Worm (Caenorhabditis elegans): ENCODE data around the gene M117.3.
A peak's percentile ranks its signal among the peaks of the same experiment; 100 is the strongest.

ce11 chrIV:11857159-11857565 is 35.2 kb downstream of the M117.3 start:
- TF ChIP-seq elt-1 (tag; optimal IDR thresholded peaks at IDR 0.05) (peak; percentile 61), nhr-28 (tag; optimal IDR thresholded peaks at IDR 0.05) (no peak), pqm-1 (tag; optimal IDR thresholded peaks at IDR 0.05) (no peak), tbx-2 (tag; optimal IDR thresholded peaks at IDR 0.05) (peak; percentile 29), nhr-12 (tag; optimal IDR thresholded peaks at IDR 0.05) (no peak), unc-39 (tag; optimal IDR thresholded peaks at IDR 0.05) (no peak), nfya-1 (tag; optimal IDR thresholded peaks at IDR 0.05; ENCODE audit: insufficient read depth) (peak; percentile 98), nhr-67 (tag; optimal IDR thresholded peaks at IDR 0.05) (no peak), nhr-11 (tag; optimal IDR thresholded peaks at IDR 0.05) (peak; percentile 65), ZK546.5 (tag; optimal IDR thresholded peaks at IDR 0.05) (no peak)

Measured in whole organism, L3 larva.